Worm (Caenorhabditis elegans): Measurements from ENCODE around the gene cyn-16.

Gene cyn-16

DNA sequence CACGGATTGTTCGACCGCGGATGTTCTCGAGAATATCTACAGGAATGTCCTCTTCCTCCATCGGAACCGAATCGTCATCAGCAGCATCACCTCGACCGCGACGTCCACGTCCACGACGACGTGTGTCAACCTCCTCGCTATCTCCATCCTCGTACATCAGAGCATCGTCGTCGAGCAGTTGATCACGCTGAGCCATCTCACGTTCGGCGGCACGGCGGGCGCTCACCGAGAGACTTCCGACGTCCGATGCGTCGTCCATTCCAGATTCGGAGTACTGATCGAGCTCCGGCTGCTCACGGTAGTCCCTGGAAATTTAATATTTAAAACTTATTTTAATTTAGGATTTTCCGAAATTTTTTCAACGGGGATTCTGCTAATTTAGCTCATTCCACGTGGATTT is 30.6 kb downstream of the cyn-16 start:
- TF ChIP-seq fos-1 (tag; optimal IDR thresholded peaks at IDR 0.05) (no peak), alr-1 (tag; optimal IDR thresholded peaks at IDR 0.05) (no peak), sem-4 (tag; optimal IDR thresholded peaks at IDR 0.05) (no peak), nhr-129 (tag; optimal IDR thresholded peaks at IDR 0.05) (no peak), R02D3.7 (tag; optimal IDR thresholded peaks at IDR 0.05) (no peak), unc-55 (GFP tag; optimal IDR thresholded peaks at IDR 0.05) (no peak), snpc-4 (tag; optimal IDR thresholded peaks at IDR 0.05) (no peak), dmd-4 (tag; optimal IDR thresholded peaks at IDR 0.05) (no peak), nhr-77 (tag; optimal IDR thresholded peaks at IDR 0.05) (no peak), crh-2 (tag; optimal IDR thresholded peaks at IDR 0.05) (no peak), mab-5 (tag; optimal IDR thresholded peaks at IDR 0.05) (no peak), blmp-1 (tag; optimal IDR thresholded peaks at IDR 0.05; ENCODE audit: insufficient read depth) (no peak), ztf-1 (GFP tag; conservative IDR thresholded peaks at IDR 0.05) (no peak), gmeb-1 (tag; optimal IDR thresholded peaks at IDR 0.05) (no peak), zag-1 (tag; optimal IDR thresholded peaks at IDR 0.05) (no peak), unc-39 (tag; optimal IDR thresholded peaks at IDR 0.05) (no peak)

DNA sequence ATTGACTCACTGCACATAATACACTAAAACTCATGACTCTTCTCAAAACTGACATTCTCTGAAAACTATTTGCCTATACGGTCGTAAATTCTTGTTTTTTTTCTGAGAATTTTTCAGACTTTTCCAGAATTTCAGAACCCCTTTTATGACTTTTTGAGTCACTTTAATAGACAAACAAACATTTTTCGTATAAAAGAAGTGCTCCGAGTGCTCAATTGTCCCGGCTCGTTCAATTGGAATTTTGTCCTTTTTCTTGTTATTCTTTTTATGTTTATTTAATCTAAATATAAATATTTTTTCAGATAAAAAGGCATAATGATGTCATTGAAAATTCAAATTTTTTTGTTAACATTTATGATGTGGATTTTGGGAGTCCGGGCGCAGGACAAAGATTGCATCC is 37.6 kb downstream of the cyn-16 start, which contains the start of gene Y17G7B.23:
Gene Y17G7B.23 (plus strand): TSS at position 301 of the 400 bp plus-strand sequence.
- no peak for TF ChIP-seq elt-3 (tag; optimal IDR thresholded peaks at IDR 0.05)
- no peak for TF ChIP-seq unc-62 (GFP tag; optimal IDR thresholded peaks at IDR 0.05)
- TF ChIP-seq ceh-82 (tag; optimal IDR thresholded peaks at IDR 0.05) = no peak
- no peak for TF ChIP-seq alr-1 (tag; optimal IDR thresholded peaks at IDR 0.05)
- TF ChIP-seq mdl-1 (tag; optimal IDR thresholded peaks at IDR 0.05) = no peak

DNA sequence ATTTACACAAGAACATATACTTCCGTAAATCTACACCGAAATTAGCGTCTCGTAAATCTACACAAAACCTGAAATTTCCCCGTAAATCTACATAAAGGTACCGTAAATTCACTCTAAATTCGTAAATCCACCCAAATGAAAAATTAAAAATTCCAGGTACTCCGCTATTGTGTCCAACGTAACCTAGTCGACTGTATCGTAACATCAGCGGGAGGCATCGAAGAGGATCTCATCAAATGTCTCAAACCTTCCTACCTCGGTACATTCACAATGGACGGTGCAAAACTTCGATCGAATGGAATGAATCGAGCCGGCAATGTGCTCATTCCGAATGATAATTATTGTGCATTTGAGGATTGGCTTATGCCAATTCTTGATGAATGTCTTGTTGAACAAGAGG is 41.6 kb downstream of the cyn-16 start:
- no peak for TF ChIP-seq R02D3.7 (tag; optimal IDR thresholded peaks at IDR 0.05)
- TF ChIP-seq alr-1 (tag; optimal IDR thresholded peaks at IDR 0.05) = no peak
- no peak for TF ChIP-seq ztf-11 (tag; optimal IDR thresholded peaks at IDR 0.05)
- no peak for TF ChIP-seq nhr-25 (tag; optimal IDR thresholded peaks at IDR 0.05)
- TF ChIP-seq lsy-2 (tag; optimal IDR thresholded peaks at IDR 0.05) = no peak
- no peak for TF ChIP-seq zag-1 (tag; optimal IDR thresholded peaks at IDR 0.05)
- TF ChIP-seq egl-27 (tag; optimal IDR thresholded peaks at IDR 0.05) = no peak
- no peak for TF ChIP-seq nhr-23 (tag; optimal IDR thresholded peaks at IDR 0.05)
- TF ChIP-seq crh-2 (tag; optimal IDR thresholded peaks at IDR 0.05) = no peak
- TF ChIP-seq nhr-10 (tag; optimal IDR thresholded peaks at IDR 0.05) = no peak
- TF ChIP-seq nhr-77 (tag; optimal IDR thresholded peaks at IDR 0.05) = no peak
- no peak for TF ChIP-seq sma-3 (GFP tag; optimal IDR thresholded peaks at IDR 0.05)
- TF ChIP-seq elt-1 (tag; optimal IDR thresholded peaks at IDR 0.05) = no peak

DNA sequence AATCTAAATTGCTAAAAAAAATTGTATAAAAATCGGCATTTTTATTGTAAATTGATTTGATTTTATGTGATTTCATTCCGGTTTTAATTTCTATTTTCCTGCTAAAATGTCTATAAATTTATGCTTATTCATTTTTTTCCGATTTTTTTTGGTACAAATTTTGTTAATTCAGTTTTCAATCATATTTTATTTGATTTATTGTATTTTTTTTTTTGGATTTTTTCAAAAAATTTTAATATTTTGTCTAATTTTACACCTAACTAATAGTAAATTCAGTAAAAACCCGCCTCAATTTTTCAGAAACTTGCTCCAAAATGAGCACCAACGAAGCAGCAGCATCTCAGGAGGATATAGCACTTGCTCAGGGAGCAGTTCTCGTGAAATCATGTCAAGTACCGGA is 43.8 kb downstream of the cyn-16 start, which contains the start of gene dhps-1:
Gene dhps-1 (plus strand): TSS at position 301 of the 400 bp plus-strand sequence.
- TF ChIP-seq unc-62 (GFP tag; optimal IDR thresholded peaks at IDR 0.05) = no peak
- TF ChIP-seq lin-11 (tag; optimal IDR thresholded peaks at IDR 0.05) = no peak
- no peak for TF ChIP-seq elt-3 (tag; optimal IDR thresholded peaks at IDR 0.05)
- no peak for TF ChIP-seq unc-39 (tag; optimal IDR thresholded peaks at IDR 0.05)
- no peak for TF ChIP-seq elt-1 (tag; optimal IDR thresholded peaks at IDR 0.05)
- no peak for TF ChIP-seq ztf-1 (GFP tag; conservative IDR thresholded peaks at IDR 0.05)
- TF ChIP-seq sma-3 (GFP tag; optimal IDR thresholded peaks at IDR 0.05) = no peak
- no peak for TF ChIP-seq C34F6.9 (tag; optimal IDR thresholded peaks at IDR 0.05)
- no peak for TF ChIP-seq unc-55 (GFP tag; optimal IDR thresholded peaks at IDR 0.05)
- TF ChIP-seq nhr-129 (tag; optimal IDR thresholded peaks at IDR 0.05) = no peak
- TF ChIP-seq alr-1 (tag; optimal IDR thresholded peaks at IDR 0.05) = no peak
- TF ChIP-seq nhr-10 (tag; optimal IDR thresholded peaks at IDR 0.05) = no peak
- TF ChIP-seq ztf-4 (tag; optimal IDR thresholded peaks at IDR 0.05) = no peak
- no peak for TF ChIP-seq ZK546.5 (tag; optimal IDR thresholded peaks at IDR 0.05)
- no peak for TF ChIP-seq fos-1 (tag; optimal IDR thresholded peaks at IDR 0.05)
- TF ChIP-seq zag-1 (tag; optimal IDR thresholded peaks at IDR 0.05) = no peak
- no peak for TF ChIP-seq mdl-1 (tag; optimal IDR thresholded peaks at IDR 0.05)
- TF ChIP-seq ceh-16 (tag; optimal IDR thresholded peaks at IDR 0.05) = no peak
- TF ChIP-seq nhr-77 (tag; optimal IDR thresholded peaks at IDR 0.05) = no peak

DNA sequence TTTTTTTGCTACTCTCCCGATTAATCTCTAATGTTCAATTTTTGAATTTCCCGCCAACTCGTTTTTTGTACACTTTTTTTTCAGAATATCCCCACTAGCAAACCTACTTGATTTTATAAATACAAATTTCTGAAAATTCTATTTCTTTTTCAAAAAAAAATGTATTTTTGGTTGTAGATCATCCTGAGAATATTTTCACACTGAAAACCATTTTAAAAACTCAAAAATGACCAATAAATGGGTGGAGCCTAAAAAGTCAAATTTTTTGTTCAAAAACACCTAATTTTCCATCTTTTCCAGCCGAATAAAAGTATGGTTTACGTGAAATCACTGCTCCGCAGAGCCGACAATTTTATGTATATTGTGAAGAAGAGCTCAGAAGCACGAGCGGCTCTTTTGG is 47.8 kb downstream of the cyn-16 start, which contains the start of gene Y17G7B.3:
Gene Y17G7B.3 (plus strand): TSS at position 301 of the 400 bp plus-strand sequence.
- TF ChIP-seq mdl-1 (tag; optimal IDR thresholded peaks at IDR 0.05) (no peak), nhr-23 (tag; optimal IDR thresholded peaks at IDR 0.05) (no peak), nhr-6 (tag; optimal IDR thresholded peaks at IDR 0.05) (no peak), egl-27 (tag; optimal IDR thresholded peaks at IDR 0.05) (no peak), ceh-82 (tag; optimal IDR thresholded peaks at IDR 0.05) (no peak), lin-11 (tag; optimal IDR thresholded peaks at IDR 0.05) (no peak), Y55F3AM.14 (GFP tag; optimal IDR thresholded peaks at IDR 0.05) (no peak), alr-1 (tag; optimal IDR thresholded peaks at IDR 0.05) (no peak), sma-9 (GFP tag; optimal IDR thresholded peaks at IDR 0.05) (no peak), sma-9 (tag; optimal IDR thresholded peaks at IDR 0.05) (no peak), nhr-11 (tag; optimal IDR thresholded peaks at IDR 0.05) (no peak), ztf-1 (GFP tag; conservative IDR thresholded peaks at IDR 0.05) (no peak), unc-62 (GFP tag; optimal IDR thresholded peaks at IDR 0.05) (no peak), ztf-11 (tag; optimal IDR thresholded peaks at IDR 0.05) (no peak), ama-1 (optimal IDR thresholded peaks at IDR 0.05) (no peak), ztf-4 (tag; optimal IDR thresholded peaks at IDR 0.05) (no peak), fos-1 (tag; optimal IDR thresholded peaks at IDR 0.05) (no peak), blmp-1 (tag; optimal IDR thresholded peaks at IDR 0.05; ENCODE audit: insufficient read depth) (no peak), nhr-12 (tag; optimal IDR thresholded peaks at IDR 0.05) (no peak), nhr-10 (tag; optimal IDR thresholded peaks at IDR 0.05) (no peak)
